Worm (Caenorhabditis elegans) whole organism, L3 larva: ENCODE data around the gene F17E9.3.

Experiments
- R02D3.7 ChIP-seq: fragments of 150-350 bp; optimal IDR thresholded peaks from 2 replicates; lab custom pipeline; 2014; ENCODE audit warnings: missing biosample characterization, missing genetic modification characterization
- ama-1 ChIP-seq: fragments of 150-350 bp; optimal IDR thresholded peaks from 2 replicates; lab custom pipeline; 2018
- ceh-82 ChIP-seq: fragments of 150-350 bp; optimal IDR thresholded peaks from 2 replicates; lab custom pipeline; 2014; ENCODE audit warnings: missing biosample characterization, missing genetic modification characterization
- ceh-9 ChIP-seq: sonication (generic microtip); optimal IDR thresholded peaks from 2 replicates; lab custom pipeline; 2018; ENCODE audit warnings: missing biosample characterization, missing genetic modification characterization
- egl-27 ChIP-seq: sonication (generic microtip); optimal IDR thresholded peaks from 4 replicates; lab custom pipeline; 2017; ENCODE audit warnings: missing biosample characterization, missing genetic modification reagents, missing genetic modification characterization
- egl-5 ChIP-seq: fragments of 150-350 bp; optimal IDR thresholded peaks from 2 replicates; lab custom pipeline; 2017; ENCODE audit warnings: missing biosample characterization, missing genetic modification reagents, missing genetic modification characterization, inconsistent platforms
- elt-2 ChIP-seq: sonication (generic microtip); optimal IDR thresholded peaks from 2 replicates; lab custom pipeline; 2016; ENCODE audit warnings: missing genetic modification reagents, mild to moderate bottlenecking, missing genetic modification characterization, missing compliant biosample characterization
- eor-1 ChIP-seq, 2 experiments: fragments of 150-350 bp; optimal IDR thresholded peaks; 2 replicates each; lab custom pipeline; 2014 to 2018; ENCODE audit warnings: missing biosample characterization in 2 of 2, missing genetic modification characterization in 2 of 2
- fkh-10 ChIP-seq: sonication (generic microtip); optimal IDR thresholded peaks from 2 replicates; lab custom pipeline; 2017; ENCODE audit warnings: missing biosample characterization, missing genetic modification reagents, missing genetic modification characterization
- fos-1 ChIP-seq: fragments of 150-350 bp; optimal IDR thresholded peaks from 2 replicates; lab custom pipeline; 2014; ENCODE audit warnings: missing biosample characterization, missing genetic modification characterization
- jun-1 ChIP-seq: fragments of 150-350 bp; optimal IDR thresholded peaks from 2 replicates; lab custom pipeline; 2014; ENCODE audit warnings: missing biosample characterization, missing genetic modification reagents, missing genetic modification characterization
- lin-39 ChIP-seq: fragments of 150-350 bp; optimal IDR thresholded peaks from 2 replicates; lab custom pipeline; 2018; ENCODE audit warnings: missing biosample characterization, missing genetic modification reagents, missing genetic modification characterization
- lsy-12 ChIP-seq: sonication (generic microtip); optimal IDR thresholded peaks from 2 replicates; lab custom pipeline; 2016; ENCODE audit warnings: mild to moderate bottlenecking, missing genetic modification characterization, missing compliant biosample characterization
- mdl-1 ChIP-seq: fragments of 150-350 bp; optimal IDR thresholded peaks from 2 replicates; lab custom pipeline; 2014; ENCODE audit warnings: missing biosample characterization, missing genetic modification characterization
- nfya-1 ChIP-seq: sonication (generic microtip); optimal IDR thresholded peaks from 2 replicates; lab custom pipeline; 2017; ENCODE audit warnings: missing genetic modification characterization, mild to moderate bottlenecking, missing compliant biosample characterization, antibody characterized with exemption, moderate library complexity; ENCODE audit not compliant: insufficient read depth
- nhr-11 ChIP-seq: fragments of 150-350 bp; optimal IDR thresholded peaks from 2 replicates; lab custom pipeline; 2014; ENCODE audit warnings: missing biosample characterization, missing genetic modification characterization
- nhr-12 ChIP-seq: fragments of 150-350 bp; optimal IDR thresholded peaks from 2 replicates; lab custom pipeline; 2014; ENCODE audit warnings: missing biosample characterization, missing genetic modification characterization
- nhr-23 ChIP-seq: fragments of 150-350 bp; optimal IDR thresholded peaks from 2 replicates; lab custom pipeline; 2014; ENCODE audit warnings: missing biosample characterization, missing genetic modification reagents, missing genetic modification characterization
- nhr-25 ChIP-seq: sonication (generic microtip); optimal IDR thresholded peaks from 2 replicates; lab custom pipeline; 2017; ENCODE audit warnings: missing biosample characterization, missing genetic modification characterization
- nhr-28 ChIP-seq: fragments of 150-350 bp; optimal IDR thresholded peaks from 2 replicates; lab custom pipeline; 2014; ENCODE audit warnings: missing biosample characterization, missing genetic modification characterization
- nhr-43 ChIP-seq: sonication (generic microtip); optimal IDR thresholded peaks from 2 replicates; lab custom pipeline; 2016; ENCODE audit warnings: mild to moderate bottlenecking, missing genetic modification characterization, missing compliant biosample characterization; ENCODE audit not compliant: poor library complexity, severe bottlenecking
- nhr-67 ChIP-seq: fragments of 150-350 bp; optimal IDR thresholded peaks from 2 replicates; lab custom pipeline; 2014; ENCODE audit warnings: missing biosample characterization, missing genetic modification characterization
- nhr-77 ChIP-seq: fragments of 150-350 bp; optimal IDR thresholded peaks from 2 replicates; lab custom pipeline; 2014; ENCODE audit warnings: missing biosample characterization, missing genetic modification characterization
- sea-2 ChIP-seq: fragments of 150-350 bp; sonication (generic microtip); optimal IDR thresholded peaks from 4 replicates; lab custom pipeline; 2014; ENCODE audit warnings: missing biosample characterization, missing genetic modification reagents, missing genetic modification characterization
- snpc-4 ChIP-seq: fragments of 150-350 bp; optimal IDR thresholded peaks from 2 replicates; lab custom pipeline; 2014; ENCODE audit warnings: missing biosample characterization, missing genetic modification characterization
- tbx-2 ChIP-seq: sonication (generic microtip); optimal IDR thresholded peaks from 2 replicates; lab custom pipeline; 2016; ENCODE audit warnings: mild to moderate bottlenecking, missing genetic modification characterization, missing compliant biosample characterization
- unc-39 ChIP-seq: sonication (generic microtip); optimal IDR thresholded peaks from 4 replicates; lab custom pipeline; 2017; ENCODE audit warnings: missing biosample characterization, missing genetic modification characterization
- unc-62 ChIP-seq: fragments of 150-350 bp; sonication (generic microtip); optimal IDR thresholded peaks from 4 replicates; lab custom pipeline; 2014; ENCODE audit warnings: missing biosample characterization, missing genetic modification reagents, missing genetic modification characterization
- ztf-11 ChIP-seq: fragments of 150-350 bp; optimal IDR thresholded peaks from 2 replicates; lab custom pipeline; 2014; ENCODE audit warnings: missing biosample characterization, missing genetic modification characterization

F17E9.3 gene

ce11 chrIV:8354572-8354971, at the start of gene F17E9.3:
Gene F17E9.3, plus strand, starts transcription at chrIV:8354872.
- no peak for TF ChIP-seq nhr-67 (tag; lab: Kevin White, UChicago)
- no peak for TF ChIP-seq nhr-43
- no peak for TF ChIP-seq egl-5 (tag; lab: Kevin White, UChicago)
- no peak for TF ChIP-seq R02D3.7
- TF ChIP-seq ceh-9 = no peak
- no peak for TF ChIP-seq nhr-12
- no peak for TF ChIP-seq nfya-1
- TF ChIP-seq fkh-10 = no peak
- no peak for TF ChIP-seq lsy-12 (tag; lab: Kevin White, UChicago)
- no peak for TF ChIP-seq mdl-1 (tag; lab: Kevin White, UChicago)
- no peak for TF ChIP-seq nhr-25 (tag; lab: Kevin White, UChicago)
- no peak for TF ChIP-seq sea-2
- TF ChIP-seq lin-39 (tag; lab: Kevin White, UChicago) = no peak
- no peak for TF ChIP-seq elt-2 (tag; lab: Kevin White, UChicago)

DNA sequence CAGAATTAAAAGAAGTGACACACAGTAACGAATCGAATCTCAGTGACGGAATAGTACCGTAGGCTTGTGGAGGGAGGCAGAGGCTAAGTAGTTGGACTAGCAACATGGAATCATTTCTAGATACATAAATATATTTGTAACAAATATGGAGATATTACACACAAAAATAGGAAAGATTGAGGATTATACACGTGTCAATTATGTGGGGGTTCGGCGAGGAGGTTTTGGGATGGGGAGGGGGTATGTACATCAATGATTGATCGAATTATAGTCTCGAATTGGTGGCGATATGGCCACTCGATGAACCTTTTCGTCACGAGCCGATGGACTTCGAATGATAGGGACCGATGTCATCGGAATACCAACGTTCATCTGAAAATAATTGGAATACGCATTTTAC, 47.3 kb upstream of the F17E9.3 start:
- TF ChIP-seq unc-39 = no peak
- TF ChIP-seq nhr-43 = peak; percentile 37

DNA sequence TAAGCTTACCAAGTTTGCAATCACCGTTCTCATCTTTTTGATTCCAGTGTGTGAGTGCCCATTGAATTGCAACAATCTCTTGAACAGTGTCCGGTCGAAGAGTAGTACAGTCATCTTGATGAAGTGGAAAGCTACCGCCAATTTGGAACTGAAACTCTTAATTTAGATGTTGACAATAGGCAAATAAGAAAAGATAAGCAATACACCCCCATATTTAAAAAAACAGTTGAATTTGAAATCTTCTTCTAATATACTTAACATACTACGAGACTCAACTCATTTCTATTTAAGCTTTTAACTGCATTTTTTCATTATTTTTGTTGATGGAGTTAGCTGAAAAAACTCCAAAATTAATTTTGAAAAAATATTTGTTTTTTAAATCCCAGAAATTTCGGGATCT, 42.6 kb upstream of the F17E9.3 start:
- TF ChIP-seq fkh-10 (no peak), ztf-11 (tag; lab: Kevin White, UChicago) (no peak), mdl-1 (tag; lab: Kevin White, UChicago) (no peak), ama-1 (no peak), eor-1 (tag; optimal IDR thresholded peaks at IDR 0.05; lab: Kevin White, UChicago) (no peak), tbx-2 (no peak), sea-2 (no peak), lsy-12 (tag; lab: Kevin White, UChicago) (no peak), jun-1 (tag; lab: Kevin White, UChicago) (no peak)

ce11 chrIV:8312846-8313245, 41.8 kb upstream of the F17E9.3 start, which contains the start of gene F35H10.10:
Gene F35H10.10, minus strand, starts transcription at chrIV:8312946.
- peak; percentile 21 for TF ChIP-seq nhr-23 (tag; lab: Kevin White, UChicago)
- TF ChIP-seq nhr-28 (tag; lab: Kevin White, UChicago) = no peak
- no peak for TF ChIP-seq eor-1 (tag; optimal IDR thresholded peaks at IDR 0.05; lab: Kevin White, UChicago)
- no peak for TF ChIP-seq jun-1 (tag; lab: Kevin White, UChicago)
- no peak for TF ChIP-seq nfya-1
- TF ChIP-seq mdl-1 (tag; lab: Kevin White, UChicago) = no peak
- TF ChIP-seq tbx-2 = no peak
- TF ChIP-seq snpc-4 = no peak

- TF ChIP-seq nhr-23 (tag; lab: Kevin White, UChicago) (peak; percentile 34), nhr-28 (tag; lab: Kevin White, UChicago) (no peak)
- TF ChIP-seq, all 47 proteins: peak for 1
Measured at ce11 chrIV:8317800-8318199, 36.9 kb upstream of the F17E9.3 start.

DNA sequence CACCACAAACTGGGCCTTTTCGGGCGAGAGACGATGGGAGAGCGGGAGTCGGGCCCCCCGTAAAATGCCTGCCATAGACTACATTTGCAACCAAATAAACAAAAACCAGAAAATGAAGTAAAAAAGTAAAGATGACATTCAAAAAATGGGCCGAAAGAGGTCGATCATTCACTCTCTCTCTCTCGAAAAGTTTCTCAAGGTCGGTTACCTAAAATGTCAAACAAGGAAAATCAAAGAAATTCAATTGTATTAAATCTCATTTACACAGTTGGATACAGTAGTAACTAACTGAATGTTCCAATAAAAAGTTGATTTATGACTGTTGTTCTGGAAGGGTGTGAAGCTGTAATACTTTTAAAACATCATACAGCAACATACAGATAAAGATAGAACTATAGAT, 35.9 kb upstream of the F17E9.3 start:
- TF ChIP-seq nhr-11 (tag; lab: Kevin White, UChicago) (no peak), nhr-25 (tag; lab: Kevin White, UChicago) (peak; percentile 27)

ce11 chrIV:8325667-8326066, 29.0 kb upstream of the F17E9.3 start, which contains the start of gene F35H10.3:
Gene F35H10.3, plus strand, starts transcription at chrIV:8325967.
- TF ChIP-seq nhr-77 (tag; lab: Kevin White, UChicago) (no peak), snpc-4 (no peak), lsy-12 (tag; lab: Kevin White, UChicago) (no peak), nhr-11 (tag; lab: Kevin White, UChicago) (no peak), jun-1 (tag; lab: Kevin White, UChicago) (no peak), egl-27 (tag; lab: Kevin White, UChicago) (no peak), unc-62 (GFP tag; lab: Kevin White, UChicago) (no peak), fos-1 (no peak), ceh-82 (tag; lab: Kevin White, UChicago) (no peak), egl-5 (tag; lab: Kevin White, UChicago) (no peak), elt-2 (tag; lab: Kevin White, UChicago) (no peak), eor-1 (tag; optimal IDR thresholded peaks at IDR 0.05; lab: Kevin White, UChicago) (no peak), nhr-28 (tag; lab: Kevin White, UChicago) (no peak)
